Worm (Caenorhabditis elegans) whole organism, L4 larva: ENCODE data around the gene acr-7.
A peak's percentile ranks its signal among the peaks of the same experiment; 100 is the strongest.

ENCODE experiments used
- F10B5.3 ChIP-seq: sonication (generic microtip); optimal IDR thresholded peaks from 2 replicates; lab custom pipeline; 2016; ENCODE audit warnings: mild to moderate bottlenecking, missing genetic modification characterization, missing compliant biosample characterization
- F26F4.8 ChIP-seq: fragments of 200-800 bp; sonication (Bioruptor generic); conservative IDR thresholded peaks from 2 replicates; pipeline ENCODE4 v1.3.6; 2022; ENCODE audit warnings: missing genetic modification characterization, missing compliant biosample characterization
- T20F7.1 ChIP-seq: fragments of 200-800 bp; sonication (Bioruptor generic); optimal IDR thresholded peaks from 2 replicates; lab custom pipeline; 2018; ENCODE audit warnings: mild to moderate bottlenecking, missing genetic modification characterization, missing compliant biosample characterization
- T26A8.4 ChIP-seq: fragments of 200-800 bp; sonication (Bioruptor generic); IDR thresholded peaks from 2 replicates; pipeline ENCODE4 v1.3.6; 2022; ENCODE audit warnings: missing genetic modification characterization, missing compliant biosample characterization
- ZK337.2 ChIP-seq: fragments of 200-800 bp; sonication (Bioruptor generic); IDR thresholded peaks from 2 replicates; pipeline ENCODE4 v1.3.6; 2022; ENCODE audit warnings: missing genetic modification reagents, missing genetic modification characterization, missing compliant biosample characterization
- ZK546.5 ChIP-seq, 2 experiments: sonication (generic microtip); optimal IDR thresholded peaks; 2 replicates each; lab custom pipeline; 2017; ENCODE audit warnings: missing biosample characterization in 2 of 2, missing genetic modification characterization in 2 of 2
- aha-1 ChIP-seq: fragments of 150-350 bp; peaks from one replicate; lab custom pipeline; 2014; ENCODE audit warnings: missing biosample characterization, missing genetic modification characterization
- aly-2 ChIP-seq: sonication (generic microtip); optimal IDR thresholded peaks from 2 replicates; lab custom pipeline; 2018; ENCODE audit warnings: missing biosample characterization, missing genetic modification characterization
- ama-1 ChIP-seq: fragments of 150-350 bp; optimal IDR thresholded peaks from 2 replicates; lab custom pipeline; 2014; ENCODE audit warnings: inconsistent platforms, mixed read lengths
- arid-1 ChIP-seq: fragments of 200-800 bp; sonication (Bioruptor generic); conservative IDR thresholded peaks from 2 replicates; pipeline ENCODE4 v1.3.6; 2022; ENCODE audit warnings: missing genetic modification reagents, missing genetic modification characterization, missing compliant biosample characterization
- attf-4 ChIP-seq: sonication (generic microtip); optimal IDR thresholded peaks from 3 replicates; lab custom pipeline; 2017; ENCODE audit warnings: missing biosample characterization, missing genetic modification characterization
- ceh-20 ChIP-seq: fragments of 200-800 bp; sonication (Bioruptor generic); IDR thresholded peaks from 2 replicates; pipeline ENCODE4 v1.3.6; 2022; ENCODE audit warnings: missing genetic modification reagents, missing genetic modification characterization, missing compliant biosample characterization
- ceh-28 ChIP-seq: fragments of 150-350 bp; optimal IDR thresholded peaks from 2 replicates; lab custom pipeline; 2014; ENCODE audit warnings: missing biosample characterization, missing genetic modification reagents, missing genetic modification characterization
- ceh-82 ChIP-seq: sonication (generic microtip); optimal IDR thresholded peaks from 2 replicates; lab custom pipeline; 2017; ENCODE audit warnings: missing biosample characterization, missing genetic modification characterization
- daf-12 ChIP-seq: fragments of 150-350 bp; optimal IDR thresholded peaks from 2 replicates; lab custom pipeline; 2014; ENCODE audit warnings: missing biosample characterization, missing genetic modification reagents, missing genetic modification characterization
- daf-16 ChIP-seq, 3 experiments: sonication (generic microtip); optimal IDR thresholded peaks; 2 replicates each; lab custom pipeline; 2016 to 2017; ENCODE audit warnings: missing genetic modification characterization in 3 of 3, missing genetic modification reagents in 3 of 3, mild to moderate bottlenecking in 2 of 3, missing compliant biosample characterization in 2 of 3, missing biosample characterization in 1 of 3, moderate library complexity in 1 of 3
- daf-19 ChIP-seq: fragments of 200-800 bp; sonication (Bioruptor generic); conservative IDR thresholded peaks from 2 replicates; pipeline ENCODE4 v1.3.6; 2022; ENCODE audit warnings: missing genetic modification characterization, missing compliant biosample characterization
- daf-8 ChIP-seq: fragments of 200-800 bp; sonication (Bioruptor generic); IDR thresholded peaks from 2 replicates; pipeline ENCODE4 v1.3.6; 2022; ENCODE audit warnings: missing genetic modification characterization, missing compliant biosample characterization
- dmd-8 ChIP-seq: fragments of 200-800 bp; sonication (Bioruptor generic); IDR thresholded peaks from 2 replicates; pipeline ENCODE4 v1.3.6; 2022; ENCODE audit warnings: missing genetic modification characterization, missing compliant biosample characterization
- fkh-10 ChIP-seq: fragments of 150-350 bp; optimal IDR thresholded peaks from 2 replicates; lab custom pipeline; 2014; ENCODE audit warnings: missing biosample characterization, missing genetic modification reagents, missing genetic modification characterization
- fos-1 ChIP-seq: fragments of 150-350 bp; optimal IDR thresholded peaks from 2 replicates; lab custom pipeline; 2014; ENCODE audit warnings: missing biosample characterization, missing genetic modification characterization
- hif-1 ChIP-seq, 2 experiments: sonication (generic microtip); optimal IDR thresholded peaks; 2 replicates each; lab custom pipeline; 2016 to 2017; ENCODE audit warnings: missing compliant biosample characterization in 2 of 2, missing genetic modification characterization in 2 of 2, missing genetic modification reagents in 2 of 2, missing genotype in 2 of 2, mild to moderate bottlenecking in 1 of 2
- hlh-30 ChIP-seq: sonication (generic microtip); optimal IDR thresholded peaks from 2 replicates; lab custom pipeline; 2017; ENCODE audit warnings: antibody characterized with exemption, mild to moderate bottlenecking, missing genetic modification characterization, missing compliant biosample characterization; ENCODE audit not compliant: insufficient read depth
- jun-1 ChIP-seq: fragments of 150-350 bp; optimal IDR thresholded peaks from 2 replicates; lab custom pipeline; 2014; ENCODE audit warnings: missing biosample characterization, missing genetic modification reagents, missing genetic modification characterization
- lin-1 ChIP-seq: fragments of 200-800 bp; sonication (Bioruptor generic); IDR thresholded peaks from 2 replicates; pipeline ENCODE4 v1.3.6; 2022; ENCODE audit warnings: missing genetic modification reagents, missing genetic modification characterization, missing compliant biosample characterization
- lin-38 ChIP-seq: fragments of 200-800 bp; sonication (Bioruptor generic); IDR thresholded peaks from 2 replicates; pipeline ENCODE4 v1.3.6; 2022; ENCODE audit warnings: missing genetic modification reagents, missing genetic modification characterization, missing compliant biosample characterization
- lsy-2 ChIP-seq, 2 experiments: fragments of 150-350 bp in 1 of 2; sonication (generic microtip) in 1 of 2; optimal IDR thresholded peaks; 2 replicates each; lab custom pipeline; 2014 to 2017; ENCODE audit warnings: missing biosample characterization in 2 of 2, missing genetic modification characterization in 2 of 2
- madf-5 ChIP-seq, 2 experiments: fragments of 200-800 bp; sonication (Bioruptor generic); IDR thresholded peaks; 2 replicates each; pipeline ENCODE4 v1.3.6; 2022; ENCODE audit warnings: missing compliant biosample characterization in 2 of 2, missing genetic modification characterization in 2 of 2
- madf-9 ChIP-seq: fragments of 200-800 bp; sonication (Bioruptor generic); conservative IDR thresholded peaks from 2 replicates; pipeline ENCODE4 v1.3.6; 2022; ENCODE audit warnings: missing genetic modification reagents, missing genetic modification characterization, missing compliant biosample characterization
- mes-2 ChIP-seq: sonication (generic microtip); optimal IDR thresholded peaks from 2 replicates; lab custom pipeline; 2016; ENCODE audit warnings: missing genotype, mild to moderate bottlenecking, missing genetic modification characterization, missing compliant biosample characterization; ENCODE audit not compliant: poor library complexity, severe bottlenecking
- mxl-3 ChIP-seq: fragments of 200-800 bp; sonication (Bioruptor generic); optimal IDR thresholded peaks from 2 replicates; lab custom pipeline; 2018; ENCODE audit warnings: mild to moderate bottlenecking, missing genetic modification characterization, missing compliant biosample characterization
- nhr-10 ChIP-seq: fragments of 150-350 bp; optimal IDR thresholded peaks from 2 replicates; lab custom pipeline; 2014; ENCODE audit warnings: missing biosample characterization, missing genetic modification characterization
- nhr-102 ChIP-seq: sonication (generic microtip); optimal IDR thresholded peaks from 2 replicates; lab custom pipeline; 2016; ENCODE audit warnings: mild to moderate bottlenecking, missing genetic modification characterization, moderate library complexity, missing compliant biosample characterization
- nhr-11 ChIP-seq: fragments of 150-350 bp; optimal IDR thresholded peaks from 2 replicates; lab custom pipeline; 2014; ENCODE audit warnings: missing biosample characterization, missing genetic modification characterization
- nhr-111 ChIP-seq: fragments of 200-800 bp; sonication (Bioruptor generic); optimal IDR thresholded peaks from 2 replicates; lab custom pipeline; 2018; ENCODE audit warnings: mild to moderate bottlenecking, missing genetic modification characterization, missing compliant biosample characterization
- nhr-237 ChIP-seq: sonication (generic microtip); optimal IDR thresholded peaks from 2 replicates; lab custom pipeline; 2017; ENCODE audit warnings: missing biosample characterization, missing genetic modification characterization
- nhr-41 ChIP-seq: fragments of 200-800 bp; sonication (Bioruptor generic); IDR thresholded peaks from 2 replicates; pipeline ENCODE4 v1.3.6; 2022; ENCODE audit warnings: missing genetic modification reagents, missing genetic modification characterization, missing compliant biosample characterization
- nhr-42 ChIP-seq: fragments of 200-800 bp; sonication (Bioruptor generic); IDR thresholded peaks from 2 replicates; pipeline ENCODE4 v1.3.6; 2022; ENCODE audit warnings: missing genetic modification characterization, missing compliant biosample characterization
- nhr-76 ChIP-seq: fragments of 150-350 bp; optimal IDR thresholded peaks from 2 replicates; lab custom pipeline; 2014; ENCODE audit warnings: missing biosample characterization, missing genetic modification characterization
- pha-4 ChIP-seq, 2 experiments: fragments of 150-350 bp in 1 of 2; fragments of 200-800 bp in 1 of 2; sonication (Bioruptor generic) in 1 of 2; IDR thresholded peaks in 1 of 2; optimal IDR thresholded peaks in 1 of 2; 2 replicates each; pipeline versions ENCODE4 v1.3.6 to Lab custom; 2014 to 2022; ENCODE audit warnings: missing genetic modification characterization in 2 of 2, missing genetic modification reagents in 2 of 2, missing biosample characterization in 1 of 2, missing compliant biosample characterization in 1 of 2
- php-3 ChIP-seq: fragments of 200-800 bp; sonication (Bioruptor generic); IDR thresholded peaks from 2 replicates; pipeline ENCODE4 v1.3.6; 2022; ENCODE audit warnings: missing genetic modification reagents, missing genetic modification characterization, missing compliant biosample characterization
- pqm-1 ChIP-seq: sonication (generic microtip); optimal IDR thresholded peaks from 2 replicates; lab custom pipeline; 2017; ENCODE audit warnings: missing biosample characterization, missing genetic modification characterization
- sdz-12 ChIP-seq: fragments of 200-800 bp; sonication (Bioruptor generic); optimal IDR thresholded peaks from 2 replicates; lab custom pipeline; 2018; ENCODE audit warnings: mild to moderate bottlenecking, missing genetic modification characterization, missing compliant biosample characterization
- set-16 ChIP-seq: fragments of 200-800 bp; sonication (Bioruptor generic); IDR thresholded peaks from 2 replicates; pipeline ENCODE4 v1.3.6; 2022; ENCODE audit warnings: missing genetic modification reagents, missing genetic modification characterization, missing compliant biosample characterization
- skn-1 ChIP-seq: fragments of 150-350 bp; optimal IDR thresholded peaks from 2 replicates; lab custom pipeline; 2014; ENCODE audit warnings: missing biosample characterization, missing genetic modification characterization
- spr-3 ChIP-seq: fragments of 200-800 bp; sonication (Bioruptor generic); optimal IDR thresholded peaks from 2 replicates; lab custom pipeline; 2018; ENCODE audit warnings: mild to moderate bottlenecking, missing genetic modification characterization, missing compliant biosample characterization
- unc-62 ChIP-seq, 3 experiments: fragments of 150-350 bp in 1 of 3; sonication (generic microtip); optimal IDR thresholded peaks in 2 of 3; peaks in 1 of 3; 1 replicate in 1 of 3; 2 replicates in 2 of 3; lab custom pipeline; 2014 to 2017; ENCODE audit warnings: missing biosample characterization in 3 of 3, missing genetic modification characterization in 3 of 3, missing genetic modification reagents in 3 of 3, missing genotype in 1 of 3
- zag-1 ChIP-seq: fragments of 150-350 bp; optimal IDR thresholded peaks from 2 replicates; lab custom pipeline; 2014; ENCODE audit warnings: missing biosample characterization, missing genetic modification characterization
- zfp-3 ChIP-seq: fragments of 200-800 bp; sonication (Bioruptor generic); conservative IDR thresholded peaks from 2 replicates; pipeline ENCODE4 v1.3.6; 2022; ENCODE audit warnings: missing genetic modification reagents, missing genetic modification characterization, missing compliant biosample characterization
- ztf-7 ChIP-seq: fragments of 150-350 bp; optimal IDR thresholded peaks from 2 replicates; lab custom pipeline; 2014; ENCODE audit warnings: missing biosample characterization, missing genetic modification characterization

acr-7 gene

DNA sequence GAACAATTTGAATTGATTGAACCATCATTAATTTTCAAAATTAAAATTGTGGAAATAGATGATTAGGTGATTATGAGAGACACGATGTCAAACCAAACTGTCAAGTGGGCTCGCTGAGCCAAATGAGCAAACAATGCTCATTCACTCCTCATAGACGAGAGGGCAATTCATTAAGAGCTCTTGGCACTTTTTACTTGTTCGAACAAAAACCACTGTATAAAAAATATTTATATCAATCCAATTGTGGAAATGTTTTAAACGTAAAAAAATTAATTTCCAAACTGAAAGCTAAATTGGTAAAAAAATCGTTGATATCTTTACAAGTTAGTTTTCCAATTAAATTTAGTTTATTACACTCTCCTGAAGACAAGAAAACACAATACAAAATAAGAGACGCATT is at the start of gene acr-7:
Gene acr-7 (minus strand): TSS at position 101 of the 400 bp plus-strand sequence.
- no peak for TF ChIP-seq daf-19
- TF ChIP-seq dmd-8 (GFP tag; lab: Robert Waterston, UW), result no peak
- no peak for TF ChIP-seq lin-1

ce11 chrII:7895190-7895589 is 45.6 kb upstream of the acr-7 start:
- TF ChIP-seq fos-1 (tag; lab: Kevin White, UChicago), result no peak
- TF ChIP-seq ZK546.5 (tag; optimal IDR thresholded peaks at IDR 0.05; lab: Kevin White, UChicago), result no peak
- no peak for TF ChIP-seq skn-1 (tag; lab: Kevin White, UChicago)
- no peak for TF ChIP-seq nhr-111 (GFP tag; lab: Kevin White, UChicago)
- TF ChIP-seq daf-12 (tag; lab: Kevin White, UChicago), result no peak
- TF ChIP-seq lin-38 (GFP tag; lab: Robert Waterston, UW), result no peak
- no peak for TF ChIP-seq sdz-12 (GFP tag; lab: Kevin White, UChicago)
- TF ChIP-seq attf-4 (tag; lab: Kevin White, UChicago), result no peak
- no peak for TF ChIP-seq ceh-82
- no peak for TF ChIP-seq mes-2 (tag; lab: Kevin White, UChicago)
- TF ChIP-seq madf-9 (GFP tag; lab: Robert Waterston, UW), result 0 out of 2 replicates have a peak, but pooled peaks have one; percentile 36
- no peak for TF ChIP-seq nhr-41 (GFP tag; lab: Robert Waterston, UW)
- no peak for TF ChIP-seq nhr-102
- no peak for TF ChIP-seq hif-1 (tag; optimal IDR thresholded peaks at IDR 0.05; lab: Kevin White, UChicago)
- no peak for TF ChIP-seq daf-16 (GFP tag; optimal IDR thresholded peaks at IDR 0.05; lab: Kevin White, UChicago)
- no peak for TF ChIP-seq daf-16 (tag; optimal IDR thresholded peaks at IDR 0.05; lab: Kevin White, UChicago)
- peak in 1 of 2 experiments; percentile 0 for TF ChIP-seq lsy-2 (tag; optimal IDR thresholded peaks at IDR 0.05; lab: Kevin White, UChicago)
- no peak for TF ChIP-seq ceh-28 (tag; lab: Kevin White, UChicago)
- TF ChIP-seq fkh-10 (GFP tag; lab: Kevin White, UChicago), result no peak
- no peak for TF ChIP-seq zfp-3
- no peak for TF ChIP-seq arid-1 (GFP tag; lab: Robert Waterston, UW)
- TF ChIP-seq daf-8, result no peak
- TF ChIP-seq ceh-20 (GFP tag; lab: Robert Waterston, UW), result no peak
- no peak for TF ChIP-seq F10B5.3
- no peak for TF ChIP-seq pqm-1 (tag; lab: Kevin White, UChicago)
- peak; percentile 1 for TF ChIP-seq T20F7.1
- TF ChIP-seq nhr-10 (tag; lab: Kevin White, UChicago), result no peak
- TF ChIP-seq ztf-7, result no peak
- TF ChIP-seq aha-1 (tag; lab: Kevin White, UChicago), result no peak
- TF ChIP-seq hlh-30, result peak; percentile 19
- no peak for TF ChIP-seq madf-5 (GFP tag; IDR thresholded peaks at IDR 0.05; lab: Robert Waterston, UW)
- TF ChIP-seq mxl-3 (GFP tag; lab: Kevin White, UChicago), result no peak
- no peak for TF ChIP-seq ama-1 (lab: Kevin White, UChicago)
- TF ChIP-seq spr-3, result no peak
- TF ChIP-seq F26F4.8, result no peak
- TF ChIP-seq unc-62 (GFP tag; optimal IDR thresholded peaks at IDR 0.05 in 1 of 2; lab: Kevin White, UChicago), result peak in 1 of 2 experiments; percentile 98
- no peak for TF ChIP-seq unc-62 (tag; optimal IDR thresholded peaks at IDR 0.05; lab: Kevin White, UChicago)

DNA sequence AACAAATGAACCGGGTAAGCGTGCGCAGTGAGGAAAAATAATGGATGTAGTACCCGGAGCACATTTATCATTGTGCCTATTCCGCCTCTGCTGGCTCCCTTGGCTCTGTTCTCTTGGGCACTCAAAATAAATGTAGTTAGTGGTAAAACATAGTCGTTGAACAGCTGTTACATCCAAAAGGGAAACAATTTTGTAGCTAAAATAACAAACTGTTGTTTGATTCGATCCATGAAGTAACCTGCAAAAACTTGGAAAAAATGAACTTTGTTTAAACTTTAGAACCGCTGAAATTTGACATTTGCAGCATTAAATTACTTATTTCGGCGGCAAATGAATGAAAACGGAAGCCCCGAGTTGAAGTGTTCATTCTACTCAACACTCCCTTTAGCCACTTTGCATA is 44.1 kb upstream of the acr-7 start:
- TF ChIP-seq hlh-30 (no peak), aly-2 (tag; lab: Kevin White, UChicago) (no peak), php-3 (GFP tag; lab: Robert Waterston, UW) (no peak), T26A8.4 (GFP tag; lab: Robert Waterston, UW) (no peak), nhr-76 (no peak), nhr-11 (tag; lab: Kevin White, UChicago) (no peak), nhr-237 (no peak), unc-62 (GFP tag; optimal IDR thresholded peaks at IDR 0.05 in 1 of 2; lab: Kevin White, UChicago) (peak in 1 of 2 experiments; percentile 68), unc-62 (tag; optimal IDR thresholded peaks at IDR 0.05; lab: Kevin White, UChicago) (no peak), ZK337.2 (no peak), zag-1 (no peak), set-16 (GFP tag; lab: Robert Waterston, UW) (no peak), aha-1 (tag; lab: Kevin White, UChicago) (peak; percentile 78), jun-1 (tag; lab: Kevin White, UChicago) (no peak), pha-4 (GFP tag; IDR thresholded peaks at IDR 0.05; lab: Robert Waterston, UW) (no peak), pha-4 (tag; optimal IDR thresholded peaks at IDR 0.05; lab: Kevin White, UChicago) (no peak), nhr-42 (no peak)
